Fruit fly (Drosophila melanogaster): Measurements from ENCODE around the gene per.

The per gene

DNA sequence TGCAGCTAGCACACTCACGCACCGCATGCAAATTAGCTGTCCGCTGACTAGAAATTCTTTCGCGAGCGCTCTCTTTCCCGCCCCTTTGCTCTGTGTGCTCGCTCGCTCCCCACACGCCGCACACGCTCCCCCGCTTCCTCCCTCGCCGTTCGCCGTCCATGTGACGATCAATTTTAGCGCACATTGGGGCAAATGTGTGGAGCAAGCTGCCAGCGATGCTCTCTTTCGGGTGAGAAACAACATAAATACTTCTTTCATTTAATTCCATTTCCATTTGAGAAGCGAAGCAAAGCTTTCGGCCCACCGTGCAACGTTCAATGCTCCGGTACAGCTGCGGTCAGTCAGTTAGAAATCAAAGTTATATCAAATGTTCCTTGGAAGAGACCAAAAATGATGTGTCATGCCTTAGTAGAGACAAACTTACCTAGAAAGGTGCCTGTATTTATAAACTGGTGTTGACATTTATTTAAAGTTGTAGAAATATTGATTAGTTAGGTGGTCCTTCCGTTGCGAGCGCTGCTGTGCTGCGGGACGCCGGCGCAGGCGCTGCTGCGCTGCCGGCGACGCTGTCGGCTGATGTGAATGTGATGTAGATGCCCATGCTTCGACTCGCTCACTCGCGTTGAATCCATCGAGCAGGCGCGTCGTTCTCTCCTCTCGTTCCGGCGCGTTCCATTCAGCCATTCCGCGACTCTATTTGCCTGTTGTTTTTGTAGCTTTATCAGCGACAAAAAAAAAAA is 39.2 kb upstream of the per start (continued):
- TF ChIP-seq cato (GFP tag; optimal IDR thresholded peaks at IDR 0.05; ENCODE audit: borderline replicate concordance) (peak; percentile 90), nmo (GFP tag; optimal IDR thresholded peaks at IDR 0.05) (peak; percentile 97), sug (tag; optimal IDR thresholded peaks at IDR 0.05) (peak; percentile 94), bowl (GFP tag; IDR thresholded peaks at IDR 0.05) (peak; percentile 90), Fer3 (tag; optimal IDR thresholded peaks at IDR 0.05) (peak; percentile 96), CG31224 (GFP tag; IDR thresholded peaks at IDR 0.05) (peak; percentile 91), nerfin-1 (tag; optimal IDR thresholded peaks at IDR 0.05) (peak; percentile 90), Xrp1 (GFP tag; IDR thresholded peaks at IDR 0.05) (peak; percentile 97), CG6854 (GFP tag; optimal IDR thresholded peaks at IDR 0.05) (peak; percentile 97), CG9437 (GFP tag; optimal IDR thresholded peaks at IDR 0.05) (peak; percentile 92), lola (GFP tag; optimal IDR thresholded peaks at IDR 0.05) (peak in 1 of 3 experiments; percentile 95), CG8765 (GFP tag; IDR thresholded peaks at IDR 0.05) (peak; percentile 73; the same call in 1 of the 2 replicates), CG2712 (tag; optimal IDR thresholded peaks at IDR 0.05) (peak; percentile 97), CG2678 (tag; optimal IDR thresholded peaks at IDR 0.05) (peak; percentile 98), CG18619 (GFP tag; optimal IDR thresholded peaks at IDR 0.05) (peak; percentile 98), da (GFP tag; optimal IDR thresholded peaks at IDR 0.05) (peak; percentile 92), Dp (GFP tag; optimal IDR thresholded peaks at IDR 0.05) (peak; percentile 28), CG18599 (GFP tag; optimal IDR thresholded peaks at IDR 0.05) (peak; percentile 98), Six4 (GFP tag; optimal IDR thresholded peaks at IDR 0.05) (peak; percentile 93), Ravus (GFP tag; IDR thresholded peaks at IDR 0.05) (peak; percentile 81), CG15073 (GFP tag; optimal IDR thresholded peaks at IDR 0.05) (peak; percentile 81), Drgx (GFP tag; IDR thresholded peaks at IDR 0.05) (peak; percentile 98), CG4282 (GFP tag; optimal IDR thresholded peaks at IDR 0.05) (peak; percentile 93), CG17359 (tag; optimal IDR thresholded peaks at IDR 0.05) (peak; percentile 96), CG6683 (GFP tag; optimal IDR thresholded peaks at IDR 0.05) (peak; percentile 93), CG17612 (GFP tag; IDR thresholded peaks at IDR 0.05) (peak; percentile 89), Oaz (GFP tag; IDR thresholded peaks at IDR 0.05) (peak; percentile 96), mirr (GFP tag; optimal IDR thresholded peaks at IDR 0.05) (peak; percentile 95), fd96Cb (tag; optimal IDR thresholded peaks at IDR 0.05) (peak; percentile 95), CG32772 (GFP tag; IDR thresholded peaks at IDR 0.05) (peak; percentile 95), H2.0 (GFP tag; IDR thresholded peaks at IDR 0.05) (peak; percentile 95), Trl (optimal IDR thresholded peaks at IDR 0.05) (peak; percentile 54 to 82), Trl (GFP tag; optimal IDR thresholded peaks at IDR 0.05) (peak; percentile 95), CG12299 (tag; optimal IDR thresholded peaks at IDR 0.05) (peak; percentile 95), klu (GFP tag; IDR thresholded peaks at IDR 0.05) (peak; percentile 89), CG8924 (tag; optimal IDR thresholded peaks at IDR 0.05) (peak; percentile 98), CG5953 (GFP tag; IDR thresholded peaks at IDR 0.05) (peak; percentile 94), trem (tag; optimal IDR thresholded peaks at IDR 0.05) (peak; percentile 90), CG15601 (tag; optimal IDR thresholded peaks at IDR 0.05) (peak; percentile 97), CG8359 (GFP tag; optimal IDR thresholded peaks at IDR 0.05; ENCODE audit: borderline replicate concordance) (peak; percentile 89), Lpt (GFP tag; optimal IDR thresholded peaks at IDR 0.05) (no peak), CG4360 (GFP tag; IDR thresholded peaks at IDR 0.05) (peak; percentile 90), gro (GFP tag; optimal IDR thresholded peaks at IDR 0.05) (peak; percentile 97), CG2875 (GFP tag; optimal IDR thresholded peaks at IDR 0.05) (peak; percentile 96), hth (optimal IDR thresholded peaks at IDR 0.05) (no peak), Ets97D (GFP tag; optimal IDR thresholded peaks at IDR 0.05) (peak; percentile 80), gsb (GFP tag; IDR thresholded peaks at IDR 0.05) (peak; percentile 89), odd (GFP tag; optimal IDR thresholded peaks at IDR 0.05) (peak; percentile 98), Stat92E (GFP tag; optimal IDR thresholded peaks at IDR 0.05) (peak in 1 of 3 experiments; percentile 93)

Measured in whole organism, embryonic.